Worm (Caenorhabditis elegans) whole organism, L2 larva: Measurements from ENCODE around the gene tag-275.

ENCODE experiments used
- C34F6.9 ChIP-seq: fragments of 150-350 bp; optimal IDR thresholded peaks from 2 replicates; lab custom pipeline; 2014; ENCODE audit warnings: missing biosample characterization, missing genetic modification characterization
- F13H6.1 ChIP-seq: sonication (generic microtip); optimal IDR thresholded peaks from 2 replicates; lab custom pipeline; 2016; ENCODE audit warnings: missing genetic modification characterization, missing compliant biosample characterization
- R02D3.7 ChIP-seq: fragments of 150-350 bp; optimal IDR thresholded peaks from 2 replicates; lab custom pipeline; 2014; ENCODE audit warnings: missing biosample characterization, missing genetic modification characterization
- ZK546.5 ChIP-seq: sonication (generic microtip); optimal IDR thresholded peaks from 2 replicates; lab custom pipeline; 2017; ENCODE audit warnings: missing biosample characterization, missing genetic modification characterization
- alr-1 ChIP-seq: fragments of 150-350 bp; optimal IDR thresholded peaks from 2 replicates; lab custom pipeline; 2014; ENCODE audit warnings: missing biosample characterization, missing genetic modification characterization
- ama-1 ChIP-seq: fragments of 150-350 bp; optimal IDR thresholded peaks from 2 replicates; lab custom pipeline; 2018; ENCODE audit warnings: inconsistent platforms
- blmp-1 ChIP-seq: sonication (generic microtip); optimal IDR thresholded peaks from 2 replicates; lab custom pipeline; 2017; ENCODE audit warnings: missing genetic modification characterization, mild to moderate bottlenecking, missing compliant biosample characterization, antibody characterized with exemption, moderate library complexity; ENCODE audit not compliant: insufficient read depth
- ceh-16 ChIP-seq: fragments of 150-350 bp; optimal IDR thresholded peaks from 2 replicates; lab custom pipeline; 2014; ENCODE audit warnings: missing biosample characterization, missing genetic modification characterization
- ceh-82 ChIP-seq: fragments of 150-350 bp; optimal IDR thresholded peaks from 2 replicates; lab custom pipeline; 2014; ENCODE audit warnings: missing biosample characterization, missing genetic modification characterization
- crh-2 ChIP-seq: sonication (generic microtip); optimal IDR thresholded peaks from 2 replicates; lab custom pipeline; 2017; ENCODE audit warnings: missing biosample characterization, missing genetic modification characterization
- dmd-4 ChIP-seq: sonication (generic microtip); optimal IDR thresholded peaks from 2 replicates; lab custom pipeline; 2017; ENCODE audit warnings: missing biosample characterization, missing genetic modification characterization
- egl-27 ChIP-seq: sonication (generic microtip); optimal IDR thresholded peaks from 3 replicates; lab custom pipeline; 2017; ENCODE audit warnings: missing biosample characterization, missing genetic modification reagents, missing genetic modification characterization
- elt-1 ChIP-seq: fragments of 150-350 bp; optimal IDR thresholded peaks from 2 replicates; lab custom pipeline; 2014; ENCODE audit warnings: missing biosample characterization, missing genetic modification characterization
- elt-3 ChIP-seq: sonication (generic microtip); optimal IDR thresholded peaks from 2 replicates; lab custom pipeline; 2017; ENCODE audit warnings: missing biosample characterization, missing genetic modification characterization
- fos-1 ChIP-seq: fragments of 150-350 bp; optimal IDR thresholded peaks from 2 replicates; lab custom pipeline; 2014; ENCODE audit warnings: missing biosample characterization, missing genetic modification characterization
- lin-13 ChIP-seq: fragments of 150-350 bp; optimal IDR thresholded peaks from 2 replicates; lab custom pipeline; 2014; ENCODE audit warnings: missing biosample characterization, missing genetic modification reagents, missing genetic modification characterization
- lin-39 ChIP-seq: fragments of 150-350 bp; optimal IDR thresholded peaks from 2 replicates; lab custom pipeline; 2014; ENCODE audit warnings: missing biosample characterization, missing genetic modification reagents, missing genetic modification characterization
- mab-5 ChIP-seq: fragments of 150-350 bp; optimal IDR thresholded peaks from 2 replicates; lab custom pipeline; 2014; ENCODE audit warnings: missing biosample characterization, missing genetic modification characterization
- mbf-1 ChIP-seq: sonication (generic microtip); optimal IDR thresholded peaks from 2 replicates; lab custom pipeline; 2017; ENCODE audit warnings: missing biosample characterization, missing genetic modification characterization
- nhr-10 ChIP-seq: sonication (generic microtip); optimal IDR thresholded peaks from 2 replicates; lab custom pipeline; 2017; ENCODE audit warnings: missing biosample characterization, missing genetic modification characterization
- nhr-11 ChIP-seq: fragments of 150-350 bp; optimal IDR thresholded peaks from 2 replicates; lab custom pipeline; 2014; ENCODE audit warnings: missing biosample characterization, missing genetic modification characterization
- nhr-12 ChIP-seq: fragments of 150-350 bp; optimal IDR thresholded peaks from 2 replicates; lab custom pipeline; 2014; ENCODE audit warnings: missing biosample characterization, missing genetic modification characterization
- nhr-129 ChIP-seq: fragments of 150-350 bp; optimal IDR thresholded peaks from 2 replicates; lab custom pipeline; 2014; ENCODE audit warnings: missing biosample characterization, missing genetic modification characterization
- nhr-21 ChIP-seq: fragments of 150-350 bp; optimal IDR thresholded peaks from 2 replicates; lab custom pipeline; 2014; ENCODE audit warnings: missing biosample characterization, missing genetic modification characterization
- nhr-237 ChIP-seq: fragments of 150-350 bp; optimal IDR thresholded peaks from 2 replicates; lab custom pipeline; 2014; ENCODE audit warnings: missing biosample characterization, missing genetic modification characterization
- nhr-25 ChIP-seq: fragments of 150-350 bp; sonication (generic microtip); optimal IDR thresholded peaks from 3 replicates; lab custom pipeline; 2014; ENCODE audit warnings: missing biosample characterization, missing genetic modification characterization
- nhr-6 ChIP-seq: fragments of 150-350 bp; optimal IDR thresholded peaks from 2 replicates; lab custom pipeline; 2014; ENCODE audit warnings: missing biosample characterization, missing genetic modification characterization
- nhr-77 ChIP-seq: fragments of 150-350 bp; optimal IDR thresholded peaks from 2 replicates; lab custom pipeline; 2014; ENCODE audit warnings: missing biosample characterization, missing genetic modification characterization
- peb-1 ChIP-seq: fragments of 150-350 bp; optimal IDR thresholded peaks from 2 replicates; lab custom pipeline; 2014; ENCODE audit warnings: missing biosample characterization, missing genetic modification characterization
- sem-4 ChIP-seq: fragments of 150-350 bp; optimal IDR thresholded peaks from 2 replicates; lab custom pipeline; 2014; ENCODE audit warnings: missing biosample characterization, missing genetic modification reagents, missing genetic modification characterization
- skn-1 ChIP-seq: sonication (generic microtip); optimal IDR thresholded peaks from 2 replicates; lab custom pipeline; 2017; ENCODE audit warnings: missing biosample characterization, missing genetic modification characterization
- sma-3 ChIP-seq: sonication (generic microtip); optimal IDR thresholded peaks from 2 replicates; lab custom pipeline; 2016; ENCODE audit warnings: missing genetic modification reagents, missing genetic modification characterization, missing compliant biosample characterization
- snpc-4 ChIP-seq: fragments of 150-350 bp; optimal IDR thresholded peaks from 2 replicates; lab custom pipeline; 2014; ENCODE audit warnings: missing biosample characterization, missing genetic modification characterization
- unc-39 ChIP-seq: fragments of 150-350 bp; optimal IDR thresholded peaks from 2 replicates; lab custom pipeline; 2014; ENCODE audit warnings: missing biosample characterization, missing genetic modification characterization
- unc-55 ChIP-seq: fragments of 150-350 bp; sonication (generic microtip); optimal IDR thresholded peaks from 3 replicates; lab custom pipeline; 2014; ENCODE audit warnings: missing biosample characterization, missing genetic modification reagents, missing genetic modification characterization
- unc-62 ChIP-seq: fragments of 150-350 bp; optimal IDR thresholded peaks from 2 replicates; lab custom pipeline; 2014; ENCODE audit warnings: missing biosample characterization, missing genetic modification reagents, missing genetic modification characterization
- zag-1 ChIP-seq: fragments of 150-350 bp; optimal IDR thresholded peaks from 2 replicates; lab custom pipeline; 2014; ENCODE audit warnings: missing biosample characterization, missing genetic modification characterization
- ztf-11 ChIP-seq: sonication (generic microtip); optimal IDR thresholded peaks from 2 replicates; lab custom pipeline; 2017; ENCODE audit warnings: missing biosample characterization, missing genetic modification characterization
- ztf-4 ChIP-seq: fragments of 150-350 bp; optimal IDR thresholded peaks from 2 replicates; lab custom pipeline; 2014; ENCODE audit warnings: missing biosample characterization, missing genetic modification characterization

The tag-275 gene

ce11 chrX:6173656-6174055 lies 23.3 kb upstream of the tag-275 start, which contains the start of gene T25B2.1:
TSS of gene T25B2.1 (plus strand) at chrX:6173956.
- no peak for TF ChIP-seq unc-39
- TF ChIP-seq egl-27, result no peak
- no peak for TF ChIP-seq nhr-77 (tag; lab: Kevin White, UChicago)
- no peak for TF ChIP-seq nhr-237
- no peak for TF ChIP-seq blmp-1 (tag; lab: Kevin White, UChicago)
- TF ChIP-seq unc-55 (GFP tag; lab: Kevin White, UChicago), result no peak
- TF ChIP-seq sma-3 (GFP tag; lab: Kevin White, UChicago), result no peak
- TF ChIP-seq snpc-4, result no peak
- no peak for TF ChIP-seq R02D3.7 (tag; lab: Kevin White, UChicago)
- no peak for TF ChIP-seq skn-1 (tag; lab: Kevin White, UChicago)
- no peak for TF ChIP-seq elt-1
- no peak for TF ChIP-seq nhr-129 (tag; lab: Kevin White, UChicago)
- no peak for TF ChIP-seq nhr-6 (tag; lab: Kevin White, UChicago)
- TF ChIP-seq nhr-10, result no peak
- no peak for TF ChIP-seq alr-1 (tag; lab: Kevin White, UChicago)
- TF ChIP-seq crh-2 (tag; lab: Kevin White, UChicago), result no peak
- no peak for TF ChIP-seq unc-62 (GFP tag; lab: Kevin White, UChicago)
- no peak for TF ChIP-seq ama-1 (lab: Kevin White, UChicago)

- TF ChIP-seq dmd-4 (tag; lab: Kevin White, UChicago) (no peak), fos-1 (tag; lab: Kevin White, UChicago) (peak; percentile 65)
Observed at ce11 chrX:6169252-6169651, 18.9 kb upstream of the tag-275 start, which contains the start of gene T25B2.2. TSS of gene T25B2.2 (plus strand) at chrX:6169643.

- no peak for TF ChIP-seq nhr-129 (tag; lab: Kevin White, UChicago)
- no peak for TF ChIP-seq crh-2 (tag; lab: Kevin White, UChicago)
- TF ChIP-seq nhr-11 (tag; lab: Kevin White, UChicago), result no peak
- TF ChIP-seq lin-13 (GFP tag; lab: Kevin White, UChicago), result no peak
- TF ChIP-seq alr-1 (tag; lab: Kevin White, UChicago), result no peak
- TF ChIP-seq unc-39, result no peak
- no peak for TF ChIP-seq nhr-25 (tag; lab: Kevin White, UChicago)
- no peak for TF ChIP-seq lin-39 (tag; lab: Kevin White, UChicago)
- TF ChIP-seq, all 48 proteins: peak for 0
Observed at ce11 chrX:6167376-6167775, 17.0 kb upstream of the tag-275 start.

DNA sequence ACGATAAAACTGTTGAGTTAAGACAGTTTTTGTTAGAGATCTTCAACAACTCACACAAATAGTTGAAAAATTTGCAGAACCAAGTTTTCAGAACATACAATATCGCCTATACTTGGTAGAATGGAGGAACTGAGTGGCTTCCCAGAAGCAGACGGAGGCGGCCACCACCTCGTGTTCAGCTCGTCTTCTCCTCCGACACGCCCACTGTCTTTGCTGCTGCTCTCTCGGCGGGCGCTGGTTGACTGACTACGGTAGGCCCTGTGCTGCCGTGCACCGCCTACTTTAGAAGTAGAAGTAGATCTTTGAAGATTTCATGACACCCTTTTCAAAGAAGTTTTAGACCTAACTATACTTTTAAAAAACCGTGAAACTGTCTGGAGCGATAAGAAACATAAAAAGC lies 11.7 kb upstream of the tag-275 start:
- TF ChIP-seq elt-3 (tag; lab: Kevin White, UChicago), result no peak
- no peak for TF ChIP-seq unc-55 (GFP tag; lab: Kevin White, UChicago)
- no peak for TF ChIP-seq egl-27
- TF ChIP-seq ama-1 (lab: Kevin White, UChicago), result no peak
- TF ChIP-seq nhr-25 (tag; lab: Kevin White, UChicago), result no peak
- no peak for TF ChIP-seq nhr-6 (tag; lab: Kevin White, UChicago)
- TF ChIP-seq R02D3.7 (tag; lab: Kevin White, UChicago), result no peak
- TF ChIP-seq blmp-1 (tag; lab: Kevin White, UChicago), result no peak
- no peak for TF ChIP-seq lin-39 (tag; lab: Kevin White, UChicago)
- no peak for TF ChIP-seq ZK546.5 (tag; lab: Kevin White, UChicago)
- TF ChIP-seq dmd-4 (tag; lab: Kevin White, UChicago), result no peak
- TF ChIP-seq ceh-82 (tag; lab: Kevin White, UChicago), result no peak
- no peak for TF ChIP-seq crh-2 (tag; lab: Kevin White, UChicago)
- TF ChIP-seq F13H6.1 (tag; lab: Kevin White, UChicago), result no peak
- no peak for TF ChIP-seq zag-1 (tag; lab: Kevin White, UChicago)
- TF ChIP-seq nhr-237, result no peak
- no peak for TF ChIP-seq ceh-16
- no peak for TF ChIP-seq nhr-12
- TF ChIP-seq lin-13 (GFP tag; lab: Kevin White, UChicago), result no peak
- TF ChIP-seq, all 48 proteins: peak for 0

ce11 chrX:6160427-6160826 lies 10.1 kb upstream of the tag-275 start, which contains the start of gene odd-2:
TSS of gene odd-2 (minus strand) at chrX:6160527.
- TF ChIP-seq unc-39 (no peak), nhr-25 (tag; lab: Kevin White, UChicago) (no peak), ceh-16 (no peak), peb-1 (tag; lab: Kevin White, UChicago) (no peak), nhr-21 (no peak), mbf-1 (tag; lab: Kevin White, UChicago) (no peak), ztf-4 (tag; lab: Kevin White, UChicago) (no peak), blmp-1 (tag; lab: Kevin White, UChicago) (no peak), C34F6.9 (no peak), ztf-11 (tag; lab: Kevin White, UChicago) (no peak), dmd-4 (tag; lab: Kevin White, UChicago) (no peak), sem-4 (tag; lab: Kevin White, UChicago) (no peak), mab-5 (no peak), egl-27 (no peak)
